Fruit fly (Drosophila melanogaster): ENCODE measurements around the gene CG42613.
A peak's percentile ranks its signal among the peaks of the same experiment; 100 is the strongest.

Gene CG42613

DNA sequence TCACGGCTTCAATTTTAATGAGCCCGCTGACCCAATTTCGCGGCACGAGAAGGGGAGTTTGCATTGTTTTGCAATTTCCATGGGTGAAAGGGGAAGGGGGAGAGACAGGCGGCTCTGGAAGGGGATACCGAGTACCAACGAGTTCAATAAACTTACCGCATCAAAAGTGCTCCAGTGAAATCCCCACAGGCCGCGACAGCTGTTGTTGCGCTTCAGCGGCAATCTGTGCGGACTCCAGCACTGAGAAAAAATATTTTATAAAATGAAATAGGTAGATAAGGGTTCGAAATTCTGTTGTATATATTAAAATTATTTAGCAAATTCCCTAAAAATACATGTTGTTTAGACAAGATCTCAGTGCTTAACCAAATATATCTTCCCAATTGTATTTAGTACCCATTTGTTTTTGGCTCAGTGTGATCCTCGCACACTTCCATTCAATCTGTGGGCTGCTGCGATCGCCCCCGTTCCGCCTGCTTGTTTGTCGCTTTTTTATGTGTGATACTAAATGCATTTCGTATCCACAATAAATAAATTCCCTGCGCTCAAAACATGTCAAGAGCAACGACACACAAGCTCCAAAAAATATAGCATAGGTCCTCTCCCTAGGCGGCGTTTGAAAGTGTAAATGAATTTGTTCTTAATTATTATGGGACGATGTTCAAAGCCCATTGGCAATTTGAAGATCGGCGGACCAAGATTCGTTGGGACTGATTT lies 66.7 kb downstream of the CG42613 start (continued):
- peak; percentile 91 for TF ChIP-seq CG15336 (GFP tag; IDR thresholded peaks at IDR 0.05)
- TF ChIP-seq fd85E (GFP tag; optimal IDR thresholded peaks at IDR 0.05): peak; percentile 85
- no peak for TF ChIP-seq fkh (GFP tag; optimal IDR thresholded peaks at IDR 0.05)
- TF ChIP-seq Sox102F (GFP tag; optimal IDR thresholded peaks at IDR 0.05): peak; percentile 89
- peak; percentile 75 for TF ChIP-seq Eip93F (GFP tag; optimal IDR thresholded peaks at IDR 0.05)
- TF ChIP-seq salr (GFP tag; optimal IDR thresholded peaks at IDR 0.05): peak; percentile 78 to 90
- peak; percentile 89 for TF ChIP-seq Hr39 (GFP tag; optimal IDR thresholded peaks at IDR 0.05)
- TF ChIP-seq spab (GFP tag; optimal IDR thresholded peaks at IDR 0.05): peak; percentile 88
- TF ChIP-seq esn (GFP tag; optimal IDR thresholded peaks at IDR 0.05): peak; percentile 94

DNA sequence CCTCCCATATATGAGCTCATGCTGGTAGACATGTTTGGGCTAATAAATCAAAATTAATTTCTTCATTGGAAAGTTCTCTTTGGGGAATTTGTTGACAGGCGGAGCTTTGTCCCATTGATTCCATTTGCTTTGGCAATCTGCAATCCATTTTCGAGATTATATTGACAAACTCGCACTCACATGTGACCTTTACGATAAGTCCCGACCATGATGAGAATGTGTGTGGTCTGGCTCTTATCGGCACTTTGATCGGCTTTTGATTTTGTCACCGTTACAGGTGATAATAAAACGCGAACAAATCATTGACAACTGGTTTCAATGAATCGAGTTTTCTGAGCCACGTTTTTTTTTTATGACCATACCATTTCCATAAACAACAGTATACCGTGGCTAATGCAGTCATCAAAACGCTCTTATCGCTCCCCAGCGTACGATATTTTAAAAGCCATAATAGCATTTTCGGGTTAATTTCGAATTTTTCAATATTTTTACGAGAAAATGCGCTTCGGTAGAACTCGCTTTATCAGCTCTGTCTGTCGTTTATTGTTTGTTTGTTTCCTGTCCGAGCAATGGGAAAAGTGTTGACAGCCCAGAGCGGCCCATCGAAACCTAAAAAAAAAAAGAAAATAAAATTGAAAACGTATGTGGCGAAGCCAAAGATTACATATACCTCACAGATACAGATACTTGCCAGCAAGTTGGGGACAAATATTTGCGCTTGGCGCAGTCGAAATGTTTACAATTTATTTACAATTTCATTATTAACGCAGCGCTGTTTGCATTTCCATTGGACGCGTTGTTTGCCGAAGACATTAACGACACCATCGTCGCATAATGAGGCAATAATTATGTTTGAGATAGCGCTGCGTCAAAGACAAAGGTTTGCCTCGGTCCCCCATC lies 68.6 kb downstream of the CG42613 start:
- TF ChIP-seq Smox (GFP tag; optimal IDR thresholded peaks at IDR 0.05) (peak; percentile 38), dac (GFP tag; optimal IDR thresholded peaks at IDR 0.05) (no peak), fd85E (GFP tag; optimal IDR thresholded peaks at IDR 0.05) (no peak), CG16779 (tag; optimal IDR thresholded peaks at IDR 0.05) (no peak), Eip93F (GFP tag; optimal IDR thresholded peaks at IDR 0.05) (no peak), esn (GFP tag; optimal IDR thresholded peaks at IDR 0.05) (peak; percentile 26), CG11294 (GFP tag; IDR thresholded peaks at IDR 0.05) (no peak), svp (GFP tag) (peak; percentile 86), CG6276 (GFP tag; optimal IDR thresholded peaks at IDR 0.05) (no peak), CG31627 (GFP tag; optimal IDR thresholded peaks at IDR 0.05) (no peak), Met (GFP tag; optimal IDR thresholded peaks at IDR 0.05) (peak; percentile 13), CG1621 (tag; optimal IDR thresholded peaks at IDR 0.05) (no peak), fd59A (GFP tag; optimal IDR thresholded peaks at IDR 0.05) (no peak), Hr39 (GFP tag; optimal IDR thresholded peaks at IDR 0.05) (no peak), CG34406 (GFP tag; optimal IDR thresholded peaks at IDR 0.05) (peak; percentile 49), CG15336 (GFP tag; IDR thresholded peaks at IDR 0.05) (no peak), ss (GFP tag; optimal IDR thresholded peaks at IDR 0.05) (peak in 1 of 2 experiments; percentile 31), Ets96B (tag; optimal IDR thresholded peaks at IDR 0.05) (no peak), Hr4 (GFP tag; optimal IDR thresholded peaks at IDR 0.05) (no peak), CG4318 (GFP tag; optimal IDR thresholded peaks at IDR 0.05) (no peak), CG9139 (GFP tag; optimal IDR thresholded peaks at IDR 0.05) (no peak), Sox15 (GFP tag; optimal IDR thresholded peaks at IDR 0.05) (no peak), CG8119 (GFP tag; IDR thresholded peaks at IDR 0.05) (no peak), CG6854 (GFP tag; optimal IDR thresholded peaks at IDR 0.05) (peak; percentile 56), CG10631 (GFP tag; optimal IDR thresholded peaks at IDR 0.05) (no peak), Eip78C (GFP tag) (peak; percentile 70), CG8632 (GFP tag; optimal IDR thresholded peaks at IDR 0.05) (peak; percentile 59), pdm3 (GFP tag; optimal IDR thresholded peaks at IDR 0.05) (no peak), CG11762 (GFP tag; optimal IDR thresholded peaks at IDR 0.05; ENCODE audit: insufficient read depth) (no peak), spab (GFP tag; optimal IDR thresholded peaks at IDR 0.05) (no peak), Lpt (GFP tag; optimal IDR thresholded peaks at IDR 0.05) (no peak), salr (GFP tag; optimal IDR thresholded peaks at IDR 0.05) (no peak), Eip75B (GFP tag; optimal IDR thresholded peaks at IDR 0.05) (no peak), Sox102F (GFP tag; optimal IDR thresholded peaks at IDR 0.05) (peak; percentile 35), vri (GFP tag; optimal IDR thresholded peaks at IDR 0.05) (no peak), Sox14 (GFP tag; optimal IDR thresholded peaks at IDR 0.05) (no peak), lz (GFP tag; optimal IDR thresholded peaks at IDR 0.05) (no peak), CG3919 (GFP tag; optimal IDR thresholded peaks at IDR 0.05) (no peak), topi (GFP tag; optimal IDR thresholded peaks at IDR 0.05) (no peak), dsx (GFP tag; optimal IDR thresholded peaks at IDR 0.05; ENCODE audit: poor library complexity, severe bottlenecking) (no peak), CG11902 (GFP tag; optimal IDR thresholded peaks at IDR 0.05) (no peak), fkh (GFP tag; optimal IDR thresholded peaks at IDR 0.05) (peak; percentile 96), CG6808 (GFP tag; optimal IDR thresholded peaks at IDR 0.05) (no peak), CG8319 (GFP tag; optimal IDR thresholded peaks at IDR 0.05) (no peak), CG32006 (GFP tag; optimal IDR thresholded peaks at IDR 0.05) (no peak)
